Worm (Caenorhabditis elegans): Measurements from ENCODE around the gene srh-68.

ce11 chrII:12518008-12518407 lies 10.9 kb downstream of the srh-68 start:
- no peak for TF ChIP-seq ztf-29 (GFP tag; IDR thresholded peaks at IDR 0.05)
- no peak for TF ChIP-seq med-1 (GFP tag; optimal IDR thresholded peaks at IDR 0.05; ENCODE audit: insufficient read depth)
- TF ChIP-seq cog-1 (tag; optimal IDR thresholded peaks at IDR 0.05) = no peak
- no peak for TF ChIP-seq ref-1 (GFP tag; conservative IDR thresholded peaks at IDR 0.05)

Measured in whole organism, midembryonic.